Fruit fly (Drosophila melanogaster) S2 (cell line): ENCODE results near the gene Osi23.

Source experiments
- CG8478 ChIP-seq: fragments of >200 bp; optimal IDR thresholded peaks from 2 replicates; lab custom pipeline; 2018
- CTCF ChIP-seq, 2 experiments: fragments of >200 bp; optimal IDR thresholded peaks; 2 replicates each; lab custom pipeline; 2018

The Osi23 gene

DNA sequence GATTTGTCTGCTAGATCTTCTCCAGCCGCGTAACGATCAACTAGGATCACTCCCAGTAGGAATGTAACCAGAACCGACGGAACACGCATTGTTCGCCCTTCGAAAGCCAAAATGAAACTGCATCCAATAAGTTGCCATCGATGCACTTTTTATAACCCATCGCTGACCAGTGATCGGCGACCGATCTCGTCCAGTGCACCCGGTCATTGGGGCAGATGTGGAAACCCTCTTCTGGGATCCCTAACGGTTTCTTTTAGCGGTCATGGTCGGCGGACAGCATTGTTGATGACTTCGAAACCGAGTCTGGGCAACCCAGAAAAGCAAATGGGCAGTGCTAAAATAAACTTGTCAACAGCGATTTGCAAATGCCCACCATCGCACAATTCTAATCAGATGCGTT lies at the start of gene Osi23:
Gene Osi23, minus strand, starts transcription at position 101 of the 400 bp plus-strand sequence.
- TF ChIP-seq CTCF (optimal IDR thresholded peaks at IDR 0.05; lab: Kevin White, UChicago) (no peak), CG8478 (lab: Kevin White, UChicago) (no peak)

DNA sequence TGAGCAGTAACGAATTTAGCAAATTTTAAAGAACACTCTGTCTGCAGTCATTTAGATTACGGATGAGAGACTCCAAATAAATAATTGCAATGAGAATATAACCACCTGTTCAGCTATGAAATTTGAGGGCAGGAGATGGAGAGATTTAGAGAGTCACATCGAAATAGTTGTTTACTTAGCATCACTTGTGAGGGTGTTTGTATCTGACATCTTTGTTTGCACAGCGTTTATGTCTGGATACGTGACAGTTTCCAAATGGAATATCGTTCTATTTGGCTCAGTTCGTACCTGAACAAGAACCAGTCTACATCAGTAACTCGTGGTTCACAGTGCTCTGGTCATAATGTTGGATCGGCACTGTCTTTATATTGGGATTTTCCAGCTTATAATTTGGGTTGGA lies 45.0 kb upstream of the Osi23 start, which contains the start of gene PH4alphaSG2:
Gene PH4alphaSG2, plus strand, starts transcription at position 278 of the 400 bp plus-strand sequence.
- TF ChIP-seq CTCF (optimal IDR thresholded peaks at IDR 0.05; lab: Kevin White, UChicago) = no peak

DNA sequence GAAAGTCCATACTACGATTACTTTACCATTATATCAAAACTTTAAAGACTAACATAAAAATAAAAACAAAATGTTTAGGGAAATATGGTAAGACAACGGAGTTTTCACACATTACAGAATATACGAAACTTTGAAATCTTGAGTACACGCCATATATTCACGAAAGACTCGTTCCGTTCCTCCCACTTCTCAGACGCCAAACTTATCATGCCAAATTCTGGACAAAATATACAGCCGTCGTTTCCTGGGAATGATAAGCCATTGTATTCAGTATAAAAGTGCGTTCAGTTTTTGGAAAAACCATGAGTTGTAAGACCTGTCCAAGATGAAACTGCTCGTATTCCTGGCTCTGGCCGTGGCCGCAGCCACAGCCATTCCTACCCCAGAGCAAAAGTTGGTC lies 43.8 kb upstream of the Osi23 start, which contains the start of gene Jon99Fi:
Gene Jon99Fi, plus strand, starts transcription at position 301 of the 400 bp plus-strand sequence.
- TF ChIP-seq CTCF (optimal IDR thresholded peaks at IDR 0.05; lab: Kevin White, UChicago) (no peak), CG8478 (lab: Kevin White, UChicago) (no peak)

DNA sequence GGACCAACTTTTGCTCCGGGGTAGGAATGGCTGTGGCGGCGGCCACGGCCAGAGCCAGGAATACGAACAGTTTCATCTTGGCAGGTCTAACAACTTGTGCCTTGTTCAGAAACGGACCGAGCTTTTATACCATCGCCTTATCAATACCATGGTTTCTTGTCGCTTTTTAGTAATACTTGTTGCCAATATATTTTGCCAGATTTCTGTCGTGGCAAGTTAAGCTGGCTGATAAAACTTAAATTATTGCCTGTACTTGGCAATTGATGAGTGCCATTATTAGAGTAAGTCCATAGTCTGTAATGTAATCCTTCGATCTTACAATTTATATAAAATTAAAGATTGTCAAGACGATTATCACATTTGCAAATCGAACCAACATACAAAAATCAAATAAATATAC lies 43.0 kb upstream of the Osi23 start, which contains the start of gene Jon99Fii:
Gene Jon99Fii, minus strand, starts transcription at position 101 of the 400 bp plus-strand sequence.
- TF ChIP-seq CTCF (optimal IDR thresholded peaks at IDR 0.05; lab: Kevin White, UChicago) (no peak), CG8478 (lab: Kevin White, UChicago) (no peak)

DNA sequence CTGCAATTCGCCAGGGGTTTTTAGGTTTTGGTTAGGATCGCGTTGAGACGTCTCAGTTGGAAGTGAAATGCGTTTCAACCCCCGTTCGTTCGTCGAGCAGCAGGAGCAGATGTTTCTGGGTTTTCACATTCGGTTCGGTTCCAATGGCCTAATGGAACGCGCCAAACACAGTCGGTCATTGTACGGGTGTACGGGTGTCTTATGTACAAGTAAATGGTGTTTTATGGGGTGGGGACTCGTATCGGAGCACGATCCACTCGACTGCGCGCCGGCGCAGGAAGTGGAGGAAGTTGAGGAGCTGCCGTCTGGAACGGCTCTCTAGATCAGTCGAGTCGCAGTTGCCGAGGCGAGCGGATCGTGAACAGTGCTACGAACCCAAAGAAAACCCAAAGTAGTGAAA lies 31.5 kb upstream of the Osi23 start, which contains the start of gene spdo:
Gene spdo, plus strand, starts transcription at position 318 of the 400 bp plus-strand sequence.
- TF ChIP-seq CTCF (optimal IDR thresholded peaks at IDR 0.05; lab: Kevin White, UChicago) (no peak), CG8478 (lab: Kevin White, UChicago) (no peak)

DNA sequence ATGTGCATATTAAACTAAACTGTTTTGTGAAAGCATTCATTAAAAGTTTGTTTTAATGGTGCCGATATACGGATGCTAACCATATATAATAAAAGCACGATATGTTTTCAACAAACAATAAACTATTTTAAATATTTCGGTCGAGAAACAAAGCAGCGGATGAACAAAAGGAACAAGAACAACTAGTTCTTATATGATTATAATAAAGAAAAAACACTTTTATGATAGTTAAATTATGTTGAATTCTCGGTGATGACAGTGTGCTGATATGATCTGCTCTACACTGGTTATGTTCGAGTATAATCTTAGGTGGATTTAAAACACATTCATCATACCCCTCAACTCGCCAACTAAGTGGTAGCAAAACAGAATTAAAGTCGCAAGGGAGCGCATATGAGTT lies 31.1 kb upstream of the Osi23 start:
- TF ChIP-seq CTCF (optimal IDR thresholded peaks at IDR 0.05; lab: Kevin White, UChicago) (no peak), CG8478 (lab: Kevin White, UChicago) (no peak)

DNA sequence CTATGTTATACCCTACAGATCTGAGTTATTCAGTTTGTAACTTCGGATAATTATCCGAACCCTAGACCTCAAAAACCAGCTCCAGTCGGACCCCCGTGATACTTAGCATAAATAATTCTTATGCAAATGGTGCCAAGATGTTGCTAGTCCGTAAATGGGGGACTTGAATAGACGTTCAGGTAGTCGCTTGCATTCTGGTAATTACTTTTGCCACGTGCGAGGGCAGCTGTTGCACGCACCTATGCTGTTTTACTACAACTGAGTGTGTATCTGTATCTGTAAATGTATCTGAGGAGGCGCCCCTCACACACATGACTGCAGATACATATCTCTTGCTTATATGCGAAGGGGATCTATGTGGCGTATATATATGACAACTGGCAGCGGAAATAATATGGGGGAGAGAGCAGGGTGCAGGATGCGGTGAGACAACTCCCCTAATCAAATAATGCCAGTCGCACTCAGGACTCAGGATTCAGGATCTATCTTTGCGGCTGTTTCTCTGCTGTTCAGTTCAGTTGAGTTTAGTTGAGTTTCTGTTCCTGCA lies 29.9 kb upstream of the Osi23 start:
- TF ChIP-seq CG8478 (lab: Kevin White, UChicago) (no peak), CTCF (optimal IDR thresholded peaks at IDR 0.05; lab: Kevin White, UChicago) (no peak)

DNA sequence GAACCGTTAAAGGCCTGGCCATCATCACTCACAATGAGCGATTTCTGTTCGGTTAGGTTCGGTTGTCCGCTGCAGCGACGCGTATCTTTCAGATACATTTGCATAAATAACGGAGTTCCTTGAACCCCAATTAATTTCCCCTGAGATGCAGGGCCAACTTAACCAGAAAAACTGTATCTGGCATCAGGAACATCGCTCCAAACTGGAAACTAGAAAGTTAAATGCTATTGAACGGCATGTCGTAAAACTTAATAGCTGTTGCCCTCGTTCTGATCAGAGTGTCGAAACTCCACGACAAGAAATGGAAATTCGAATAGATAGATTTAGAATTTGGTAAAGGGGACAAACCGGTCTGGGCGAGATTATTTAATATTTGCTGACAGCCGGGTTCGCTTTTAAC lies 27.5 kb upstream of the Osi23 start:
- TF ChIP-seq CG8478 (lab: Kevin White, UChicago) (no peak), CTCF (optimal IDR thresholded peaks at IDR 0.05; lab: Kevin White, UChicago) (no peak)

DNA sequence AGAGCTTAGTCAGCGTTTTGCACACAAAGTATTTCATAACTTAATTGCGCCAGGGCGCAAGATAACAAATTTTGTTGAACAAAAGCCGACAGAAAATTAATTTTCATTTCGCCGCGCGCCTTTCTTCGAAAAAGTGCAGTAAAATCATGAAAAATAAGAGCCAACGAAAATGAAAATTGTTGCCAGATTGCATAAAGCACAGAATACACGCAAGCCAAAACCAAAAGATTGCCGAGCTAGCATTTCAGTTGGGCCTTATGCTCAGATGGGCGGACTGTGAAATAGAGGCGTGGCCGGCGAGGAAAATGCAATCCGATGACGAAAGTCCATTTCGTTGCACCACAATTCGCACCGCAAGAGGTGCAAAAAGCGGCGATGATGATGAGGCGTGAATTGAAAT lies 25.8 kb upstream of the Osi23 start:
- TF ChIP-seq CTCF (optimal IDR thresholded peaks at IDR 0.05; lab: Kevin White, UChicago) = no peak
- no peak for TF ChIP-seq CG8478 (lab: Kevin White, UChicago)

DNA sequence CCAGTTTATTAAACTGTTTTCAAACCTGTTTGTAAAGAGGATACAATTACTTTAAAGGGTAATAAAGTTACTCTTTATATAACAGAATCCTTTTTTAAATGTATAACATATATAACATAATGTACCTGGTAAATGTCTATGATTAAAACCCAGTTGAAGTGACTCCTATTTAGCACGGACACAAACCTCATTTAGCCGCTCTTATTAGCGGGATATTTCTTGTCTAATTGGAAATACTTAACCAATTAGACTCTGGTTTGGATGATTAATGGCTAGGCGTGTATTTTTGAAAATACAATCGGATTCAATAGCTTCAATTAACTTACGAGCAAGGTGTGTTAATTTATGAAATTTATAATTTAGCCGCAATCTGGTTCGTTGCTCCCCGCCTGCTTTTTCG lies 22.2 kb upstream of the Osi23 start:
- TF ChIP-seq CTCF (optimal IDR thresholded peaks at IDR 0.05; lab: Kevin White, UChicago) = peak; percentile 21 to 58
- TF ChIP-seq CG8478 (lab: Kevin White, UChicago) = no peak

DNA sequence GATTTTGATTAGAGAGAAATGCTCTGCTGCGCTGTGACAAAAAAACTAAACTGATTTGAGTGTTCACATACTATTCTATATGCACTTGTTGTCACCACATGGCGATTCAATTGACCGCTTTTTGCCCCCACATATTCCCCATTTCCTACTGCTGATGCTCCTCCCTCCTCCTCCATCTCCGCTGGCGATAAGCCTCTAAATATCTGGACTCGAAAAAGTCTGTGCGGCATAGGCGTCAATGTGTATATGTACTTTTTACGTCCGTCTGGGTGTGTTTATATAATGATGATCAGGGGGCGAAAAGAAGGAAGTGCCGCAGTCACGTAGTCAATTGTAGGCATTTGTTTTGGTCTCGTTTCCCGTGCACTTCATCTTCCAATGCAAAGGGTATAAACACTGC lies 21.7 kb upstream of the Osi23 start:
- TF ChIP-seq CG8478 (lab: Kevin White, UChicago) (no peak), CTCF (optimal IDR thresholded peaks at IDR 0.05; lab: Kevin White, UChicago) (no peak)

DNA sequence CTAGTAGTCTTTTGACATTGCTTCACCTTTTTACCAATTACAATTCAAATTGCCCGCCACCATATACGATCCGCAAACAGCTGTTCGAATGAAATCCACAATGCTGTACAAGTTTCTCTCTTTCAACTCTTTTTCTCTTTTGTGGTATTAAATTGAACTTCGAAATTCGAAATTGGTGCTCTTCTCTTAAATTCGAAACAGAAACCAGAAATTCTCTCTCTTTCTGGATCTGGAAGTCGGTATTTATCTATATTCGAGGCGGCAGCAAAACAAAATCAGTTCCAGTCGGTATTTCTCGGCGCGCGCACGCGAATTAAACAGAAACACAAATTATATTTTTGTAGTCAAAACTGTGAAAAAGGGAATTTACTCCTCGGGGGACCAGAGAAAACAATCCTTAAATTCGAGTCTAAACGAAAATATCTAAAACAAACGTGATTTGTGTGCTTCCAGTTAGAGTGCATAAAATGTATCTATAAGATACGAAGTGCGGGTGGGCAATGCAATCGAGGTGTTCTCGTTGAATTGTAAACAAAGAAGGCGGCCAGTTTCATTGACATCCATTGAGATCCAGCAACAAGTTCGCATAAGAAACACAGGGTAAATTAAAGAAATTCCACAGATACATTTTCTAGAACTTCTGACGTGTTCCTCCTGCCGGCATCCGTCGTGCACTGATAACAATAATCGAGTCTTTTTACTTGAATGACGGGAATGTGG lies 21.1 kb upstream of the Osi23 start, which contains the start of gene PH4alphaEFB:
Gene PH4alphaEFB, plus strand, starts transcription at position 276 of the 720 bp plus-strand sequence.
- TF ChIP-seq CG8478 (lab: Kevin White, UChicago) (no peak), CTCF (optimal IDR thresholded peaks at IDR 0.05; lab: Kevin White, UChicago) (no peak)

DNA sequence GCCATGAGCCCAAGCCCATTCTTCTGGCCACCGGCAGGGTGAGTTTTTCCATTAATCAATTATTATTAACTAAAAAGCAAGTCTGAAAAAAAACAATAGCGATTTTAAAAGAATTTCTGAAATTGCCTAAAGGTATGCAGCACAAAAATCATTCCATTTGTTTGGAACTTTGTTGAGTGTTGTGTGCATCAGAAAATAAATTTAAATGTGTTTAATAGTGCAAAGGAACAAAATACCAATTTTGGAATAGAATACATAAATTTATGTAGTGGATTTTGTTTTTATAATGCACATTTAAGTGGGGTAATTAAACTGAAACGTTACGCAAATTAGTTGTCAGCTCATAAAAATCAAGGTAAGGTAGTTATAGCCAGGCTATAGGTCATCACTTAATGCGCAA lies 19.4 kb upstream of the Osi23 start:
- TF ChIP-seq CTCF (optimal IDR thresholded peaks at IDR 0.05; lab: Kevin White, UChicago) (no peak), CG8478 (lab: Kevin White, UChicago) (no peak)

DNA sequence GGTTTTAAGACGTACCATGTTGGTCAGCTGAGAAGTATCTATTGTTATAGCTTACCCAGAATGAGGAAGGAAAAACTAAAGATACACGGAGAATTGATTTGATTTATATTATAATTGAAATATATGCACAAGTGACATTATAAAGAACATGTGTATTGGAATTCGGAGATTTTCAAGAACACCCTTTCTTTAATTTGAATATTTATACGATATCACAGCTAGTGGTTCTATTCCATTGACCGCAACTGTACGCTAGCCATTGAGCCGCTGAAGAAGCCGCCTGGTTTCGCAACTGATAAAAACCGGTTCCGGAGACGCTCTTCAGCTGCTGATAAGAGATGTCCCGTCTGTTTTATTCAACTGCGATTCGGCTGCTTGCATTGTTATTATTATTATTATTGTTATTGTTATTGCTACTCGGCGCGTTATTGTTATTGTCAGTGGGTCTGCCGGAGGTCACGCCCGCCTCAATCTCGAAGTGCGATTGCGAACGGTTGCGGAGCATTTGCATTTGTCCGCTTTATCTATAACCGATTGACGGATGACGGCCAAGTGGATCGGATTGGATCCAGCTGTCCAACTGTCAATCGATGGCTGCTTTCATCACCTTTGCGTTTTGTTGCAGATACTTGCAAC lies 16.9 kb upstream of the Osi23 start:
- no peak for TF ChIP-seq CTCF (optimal IDR thresholded peaks at IDR 0.05; lab: Kevin White, UChicago)
- TF ChIP-seq CG8478 (lab: Kevin White, UChicago) = no peak

DNA sequence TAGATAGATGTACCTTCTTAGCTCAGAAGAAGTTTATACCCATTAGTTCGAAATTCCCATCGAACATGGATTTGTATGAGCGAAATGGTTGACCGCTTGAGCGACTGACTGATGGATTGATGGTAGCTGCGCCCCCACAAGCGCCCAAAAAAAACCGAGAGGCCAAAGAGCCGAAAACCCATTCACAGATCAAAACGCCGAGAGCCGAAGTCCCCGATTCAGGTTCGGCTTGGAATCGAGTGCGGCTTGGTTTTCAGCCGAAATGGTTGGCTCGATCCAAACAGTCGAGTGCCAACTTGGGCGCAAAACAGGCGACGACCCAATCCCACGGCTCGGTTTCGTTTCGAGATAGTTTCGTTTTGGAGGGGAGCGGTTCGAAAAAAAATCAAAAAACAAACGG lies 15.3 kb upstream of the Osi23 start:
- TF ChIP-seq CTCF (optimal IDR thresholded peaks at IDR 0.05; lab: Kevin White, UChicago) (no peak), CG8478 (lab: Kevin White, UChicago) (no peak)
